1 fruit fly cellular context compared by ENCODE assay signal in genomic region chr3R:30570554-30571141, dm6.
TF ChIP-seq lines count a peak whose summit lies in the region.

No protein-coding gene starts in this region.

TF ChIP-seq in whole organism, embryonic, 481 proteins besides CTCF, POLR2A, EP300 and RAD21 (continued from another document):
- TF ChIP-seq esg (GFP tag; conservative IDR thresholded peaks at IDR 0.05; lab: Robert Waterston, UW): peak; percentile 90
- TF ChIP-seq CG9609 (GFP tag; optimal IDR thresholded peaks at IDR 0.05; lab: Kevin White, UChicago): peak; percentile 46
- TF ChIP-seq CG17328 (GFP tag; IDR thresholded peaks at IDR 0.05; lab: Robert Waterston, UW): peak; percentile 81
- TF ChIP-seq cad (GFP tag; optimal IDR thresholded peaks at IDR 0.05; lab: Kevin White, UChicago): no peak
- TF ChIP-seq oc (tag; optimal IDR thresholded peaks at IDR 0.05; lab: Kevin White, UChicago): peak; percentile 89
- TF ChIP-seq CG33213 (GFP tag; optimal IDR thresholded peaks at IDR 0.05; lab: Kevin White, UChicago): peak; percentile 42
- TF ChIP-seq ase (GFP tag; IDR thresholded peaks at IDR 0.05; lab: Robert Waterston, UW): peak; percentile 81
